Fruit fly (Drosophila melanogaster) whole organism, wandering third instar larva: ENCODE results near the gene Lon.

Experiments
- GATAd ChIP-seq: sonication (Bioruptor generic); optimal IDR thresholded peaks from 2 replicates; lab custom pipeline; 2016; ENCODE audit warnings: missing biosample characterization, missing genetic modification characterization
- Vsx2 ChIP-seq: fragments of 200-300, 225-300 bp; sonication (Bioruptor generic); optimal IDR thresholded peaks from 2 replicates; lab custom pipeline; 2018; ENCODE audit warnings: missing biosample characterization, missing genetic modification characterization; ENCODE audit not compliant: partially characterized antibody
- br ChIP-seq: fragments of 200-800 bp; sonication (Bioruptor generic); optimal IDR thresholded peaks from 2 replicates; lab custom pipeline; 2016; ENCODE audit warnings: missing biosample characterization, missing genetic modification characterization
- dl ChIP-seq, 2 experiments: fragments of 175-275, 200-275 bp in 1 of 2; fragments of 200-275 bp in 1 of 2; sonication (Bioruptor generic); optimal IDR thresholded peaks; lab custom pipeline; 2018; ENCODE audit warnings: mild to moderate bottlenecking in 2 of 2, missing biosample characterization in 2 of 2, missing genetic modification characterization in 2 of 2, moderate library complexity in 2 of 2; ENCODE audit not compliant: partially characterized antibody in 2 of 2, insufficient read depth in 1 of 2
- fru ChIP-seq: fragments of 200-800 bp; sonication (Bioruptor generic); optimal IDR thresholded peaks from 3 replicates; lab custom pipeline; 2016; ENCODE audit warnings: missing biosample characterization, mild to moderate bottlenecking, missing genetic modification characterization
- lola ChIP-seq: fragments of >200 bp; optimal IDR thresholded peaks from 2 replicates; lab custom pipeline; 2017; ENCODE audit warnings: missing biosample characterization, missing genetic modification characterization
- psq ChIP-seq: fragments of 200-800 bp; sonication (Bioruptor generic); optimal IDR thresholded peaks from 3 replicates; lab custom pipeline; 2017; ENCODE audit warnings: missing biosample characterization, mild to moderate bottlenecking, missing genetic modification characterization, moderate library complexity
- usp ChIP-seq: fragments of >200 bp; optimal IDR thresholded peaks from 2 replicates; lab custom pipeline; 2017; ENCODE audit warnings: missing biosample characterization, missing genetic modification characterization
- woc ChIP-seq: sonication (Bioruptor generic); optimal IDR thresholded peaks from 2 replicates; lab custom pipeline; 2016; ENCODE audit warnings: missing biosample characterization, mild to moderate bottlenecking, missing genetic modification characterization

DNA sequence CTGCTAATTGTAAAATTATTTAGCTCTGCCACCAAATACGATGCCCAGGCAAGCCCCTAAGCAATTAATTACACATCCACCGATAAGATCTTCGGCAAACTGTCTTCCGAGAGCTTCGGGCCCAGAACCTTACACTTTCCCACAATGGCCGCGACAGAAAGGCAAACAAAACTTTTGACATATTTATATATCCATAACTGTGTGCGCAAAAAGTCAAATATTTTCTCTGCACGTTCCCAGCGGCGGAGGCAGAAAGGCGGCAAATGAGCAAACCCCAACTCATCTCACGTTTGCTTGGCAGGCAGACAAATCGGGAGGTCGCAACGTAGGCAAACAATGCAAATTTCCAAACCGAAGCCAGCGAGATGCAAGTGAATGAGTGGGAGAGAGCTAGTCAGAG is 52.8 kb downstream of the Lon start:
- no peak for TF ChIP-seq usp
- TF ChIP-seq Vsx2 (GFP tag; lab: Kevin White, UChicago): no peak
- TF ChIP-seq psq: no peak
- TF ChIP-seq fru: no peak
- no peak for TF ChIP-seq lola
- TF ChIP-seq br (GFP tag; lab: Kevin White, UChicago): no peak
- no peak for TF ChIP-seq GATAd
- TF ChIP-seq dl (GFP tag; optimal IDR thresholded peaks at IDR 0.05; lab: Kevin White, UChicago; ENCODE audit: insufficient read depth in 1 of 2, partially characterized antibody in 2 of 2): no peak
- TF ChIP-seq woc (GFP tag; lab: Kevin White, UChicago): no peak
